Worm (Caenorhabditis elegans) whole organism, L4 larva: Measurements from ENCODE around the gene D1086.12.

Source experiments
- F10B5.3 ChIP-seq: sonication (generic microtip); optimal IDR thresholded peaks from 2 replicates; lab custom pipeline; 2016; ENCODE audit warnings: mild to moderate bottlenecking, missing genetic modification characterization, missing compliant biosample characterization
- F44E2.7 ChIP-seq: fragments of 200-800 bp; sonication (Bioruptor generic); IDR thresholded peaks from 2 replicates; pipeline ENCODE4 v2.1.2; 2022; ENCODE audit warnings: missing genetic modification characterization, missing compliant biosample characterization
- F49E8.2 ChIP-seq: sonication (generic microtip); optimal IDR thresholded peaks from 2 replicates; lab custom pipeline; 2016; ENCODE audit warnings: missing compliant biosample characterization, mild to moderate bottlenecking, missing genetic modification characterization, borderline replicate concordance
- T20F7.1 ChIP-seq: fragments of 200-800 bp; sonication (Bioruptor generic); optimal IDR thresholded peaks from 2 replicates; lab custom pipeline; 2018; ENCODE audit warnings: mild to moderate bottlenecking, missing genetic modification characterization, missing compliant biosample characterization
- T26A8.4 ChIP-seq: fragments of 200-800 bp; sonication (Bioruptor generic); IDR thresholded peaks from 2 replicates; pipeline ENCODE4 v1.3.6; 2022; ENCODE audit warnings: missing genetic modification characterization, missing compliant biosample characterization
- Y48G9A.11 ChIP-seq: fragments of 200-800 bp; sonication (Bioruptor generic); IDR thresholded peaks from 2 replicates; pipeline ENCODE4 v1.3.6; 2022; ENCODE audit warnings: missing genetic modification reagents, missing genetic modification characterization, missing compliant biosample characterization
- aly-2 ChIP-seq: sonication (generic microtip); optimal IDR thresholded peaks from 2 replicates; lab custom pipeline; 2018; ENCODE audit warnings: missing biosample characterization, missing genetic modification characterization
- ama-1 ChIP-seq: fragments of 150-350 bp; optimal IDR thresholded peaks from 2 replicates; lab custom pipeline; 2014; ENCODE audit warnings: inconsistent platforms, mixed read lengths
- arid-1 ChIP-seq: fragments of 200-800 bp; sonication (Bioruptor generic); conservative IDR thresholded peaks from 2 replicates; pipeline ENCODE4 v1.3.6; 2022; ENCODE audit warnings: missing genetic modification reagents, missing genetic modification characterization, missing compliant biosample characterization
- daf-12 ChIP-seq: fragments of 150-350 bp; optimal IDR thresholded peaks from 2 replicates; lab custom pipeline; 2014; ENCODE audit warnings: missing biosample characterization, missing genetic modification reagents, missing genetic modification characterization
- daf-16 ChIP-seq, 3 experiments: sonication (generic microtip); optimal IDR thresholded peaks; 2 replicates each; lab custom pipeline; 2016 to 2017; ENCODE audit warnings: missing genetic modification characterization in 3 of 3, missing genetic modification reagents in 3 of 3, mild to moderate bottlenecking in 2 of 3, missing compliant biosample characterization in 2 of 3, missing biosample characterization in 1 of 3, moderate library complexity in 1 of 3
- daf-19 ChIP-seq: fragments of 200-800 bp; sonication (Bioruptor generic); conservative IDR thresholded peaks from 2 replicates; pipeline ENCODE4 v1.3.6; 2022; ENCODE audit warnings: missing genetic modification characterization, missing compliant biosample characterization
- duxl-1 ChIP-seq: sonication (generic microtip); optimal IDR thresholded peaks from 2 replicates; lab custom pipeline; 2016; ENCODE audit warnings: mild to moderate bottlenecking, missing genetic modification characterization, moderate library complexity, missing compliant biosample characterization; ENCODE audit not compliant: poor library complexity
- hlh-11 ChIP-seq: fragments of 200-800 bp; sonication (Bioruptor generic); optimal IDR thresholded peaks from 2 replicates; lab custom pipeline; 2018; ENCODE audit warnings: mild to moderate bottlenecking, missing genetic modification characterization, missing compliant biosample characterization
- hlh-30 ChIP-seq: sonication (generic microtip); optimal IDR thresholded peaks from 2 replicates; lab custom pipeline; 2017; ENCODE audit warnings: antibody characterized with exemption, mild to moderate bottlenecking, missing genetic modification characterization, missing compliant biosample characterization; ENCODE audit not compliant: insufficient read depth
- hmg-1.1 ChIP-seq: fragments of 200-800 bp; sonication (Bioruptor generic); IDR thresholded peaks from 2 replicates; pipeline ENCODE4 v1.3.6; 2022; ENCODE audit warnings: missing genetic modification reagents, missing genetic modification characterization, missing compliant biosample characterization
- lin-1 ChIP-seq: fragments of 200-800 bp; sonication (Bioruptor generic); IDR thresholded peaks from 2 replicates; pipeline ENCODE4 v1.3.6; 2022; ENCODE audit warnings: missing genetic modification reagents, missing genetic modification characterization, missing compliant biosample characterization
- lin-13 ChIP-seq: fragments of 150-350 bp; optimal IDR thresholded peaks from 2 replicates; lab custom pipeline; 2014; ENCODE audit warnings: missing biosample characterization, missing genetic modification reagents, missing genetic modification characterization
- lin-15B ChIP-seq: fragments of 150-350 bp; sonication (generic microtip); optimal IDR thresholded peaks from 3 replicates; lab custom pipeline; 2014; ENCODE audit warnings: missing biosample characterization, missing genetic modification characterization
- lin-38 ChIP-seq: fragments of 200-800 bp; sonication (Bioruptor generic); IDR thresholded peaks from 2 replicates; pipeline ENCODE4 v1.3.6; 2022; ENCODE audit warnings: missing genetic modification reagents, missing genetic modification characterization, missing compliant biosample characterization
- lir-3 ChIP-seq: sonication (generic microtip); optimal IDR thresholded peaks from 2 replicates; lab custom pipeline; 2016; ENCODE audit warnings: mild to moderate bottlenecking, missing genetic modification characterization, missing compliant biosample characterization
- lsy-2 ChIP-seq, 2 experiments: fragments of 150-350 bp in 1 of 2; sonication (generic microtip) in 1 of 2; optimal IDR thresholded peaks; 2 replicates each; lab custom pipeline; 2014 to 2017; ENCODE audit warnings: missing biosample characterization in 2 of 2, missing genetic modification characterization in 2 of 2
- mes-2 ChIP-seq: sonication (generic microtip); optimal IDR thresholded peaks from 2 replicates; lab custom pipeline; 2016; ENCODE audit warnings: missing genotype, mild to moderate bottlenecking, missing genetic modification characterization, missing compliant biosample characterization; ENCODE audit not compliant: poor library complexity, severe bottlenecking
- mxl-2 ChIP-seq: fragments of 200-800 bp; sonication (Bioruptor generic); conservative IDR thresholded peaks from 2 replicates; pipeline ENCODE4 v1.3.6; 2022; ENCODE audit warnings: missing genetic modification reagents, missing genetic modification characterization, missing compliant biosample characterization
- nhr-102 ChIP-seq: sonication (generic microtip); optimal IDR thresholded peaks from 2 replicates; lab custom pipeline; 2016; ENCODE audit warnings: mild to moderate bottlenecking, missing genetic modification characterization, moderate library complexity, missing compliant biosample characterization
- nhr-48 ChIP-seq: sonication (generic microtip); optimal IDR thresholded peaks from 2 replicates; lab custom pipeline; 2016; ENCODE audit warnings: mild to moderate bottlenecking, missing genetic modification characterization, missing compliant biosample characterization
- nhr-6 ChIP-seq: fragments of 150-350 bp; optimal IDR thresholded peaks from 2 replicates; lab custom pipeline; 2014; ENCODE audit warnings: missing biosample characterization, missing genetic modification characterization
- pha-4 ChIP-seq, 2 experiments: fragments of 150-350 bp in 1 of 2; fragments of 200-800 bp in 1 of 2; sonication (Bioruptor generic) in 1 of 2; IDR thresholded peaks in 1 of 2; optimal IDR thresholded peaks in 1 of 2; 2 replicates each; pipeline versions ENCODE4 v1.3.6 to Lab custom; 2014 to 2022; ENCODE audit warnings: missing genetic modification characterization in 2 of 2, missing genetic modification reagents in 2 of 2, missing biosample characterization in 1 of 2, missing compliant biosample characterization in 1 of 2
- php-3 ChIP-seq: fragments of 200-800 bp; sonication (Bioruptor generic); IDR thresholded peaks from 2 replicates; pipeline ENCODE4 v1.3.6; 2022; ENCODE audit warnings: missing genetic modification reagents, missing genetic modification characterization, missing compliant biosample characterization
- rbr-2 ChIP-seq: sonication (generic microtip); optimal IDR thresholded peaks from 2 replicates; lab custom pipeline; 2016; ENCODE audit warnings: missing genotype, missing genetic modification characterization, missing compliant biosample characterization
- skn-1 ChIP-seq: fragments of 150-350 bp; optimal IDR thresholded peaks from 2 replicates; lab custom pipeline; 2014; ENCODE audit warnings: missing biosample characterization, missing genetic modification characterization
- snpc-1.2 ChIP-seq: fragments of 200-800 bp; sonication (Bioruptor generic); IDR thresholded peaks from 2 replicates; pipeline ENCODE4 v1.3.6; 2022; ENCODE audit warnings: missing genetic modification reagents, missing genetic modification characterization, missing compliant biosample characterization
- snpc-4 ChIP-seq: fragments of 150-350 bp; optimal IDR thresholded peaks from 2 replicates; lab custom pipeline; 2014; ENCODE audit warnings: missing biosample characterization, missing genetic modification characterization
- unc-62 ChIP-seq, 3 experiments: fragments of 150-350 bp in 1 of 3; sonication (generic microtip); optimal IDR thresholded peaks in 2 of 3; peaks in 1 of 3; 1 replicate in 1 of 3; 2 replicates in 2 of 3; lab custom pipeline; 2014 to 2017; ENCODE audit warnings: missing biosample characterization in 3 of 3, missing genetic modification characterization in 3 of 3, missing genetic modification reagents in 3 of 3, missing genotype in 1 of 3
- vab-7 ChIP-seq: fragments of 200-800 bp; sonication (Bioruptor generic); IDR thresholded peaks from 2 replicates; pipeline ENCODE4 v1.3.6; 2022; ENCODE audit warnings: missing genetic modification reagents, missing genetic modification characterization, missing compliant biosample characterization

Gene D1086.12

DNA sequence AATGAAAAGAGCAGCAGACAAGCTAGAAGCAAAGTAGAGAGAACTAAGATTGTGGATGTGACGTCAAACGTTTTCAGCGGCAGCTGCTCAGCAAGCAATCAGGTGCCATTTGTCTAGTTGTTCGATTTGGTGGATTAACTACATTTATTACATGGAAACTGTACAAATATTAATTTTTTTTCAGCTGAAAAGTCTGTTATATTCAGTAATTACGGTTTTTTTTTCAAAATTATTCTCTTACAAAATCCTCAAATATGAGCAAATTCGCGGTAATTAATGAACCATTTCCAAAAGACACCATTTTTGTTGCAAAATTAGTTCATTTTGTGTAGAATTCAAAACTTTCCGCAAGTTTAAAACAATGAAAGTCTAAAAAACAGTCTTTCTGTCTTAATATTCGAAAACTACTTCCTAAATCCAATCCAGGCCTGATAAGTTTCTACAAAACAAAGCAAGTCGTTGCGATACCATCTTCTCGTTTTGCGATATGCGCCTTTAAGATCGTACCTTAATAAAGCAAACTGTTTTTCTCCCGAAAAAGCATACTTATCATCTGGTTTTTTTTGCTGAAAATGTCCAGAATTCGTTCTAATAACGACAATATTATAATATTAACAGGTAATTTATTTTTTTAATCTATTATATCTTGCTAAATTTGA is 10.5 kb upstream of the D1086.12 start, which contains the start of the genes D1086.5 and him-5:
Gene D1086.5 (minus strand): TSS at position 51 of the 659 bp plus-strand sequence.
Gene him-5 (plus strand): TSS at position 118 of the 659 bp plus-strand sequence.
- TF ChIP-seq mxl-2 (GFP tag; lab: Robert Waterston, UW) (no peak), pha-4 (GFP tag; IDR thresholded peaks at IDR 0.05; lab: Robert Waterston, UW) (no peak), pha-4 (tag; optimal IDR thresholded peaks at IDR 0.05; lab: Kevin White, UChicago) (no peak), unc-62 (GFP tag; optimal IDR thresholded peaks at IDR 0.05 in 1 of 2; lab: Kevin White, UChicago) (peak in 1 of 2 experiments; percentile 57), unc-62 (tag; optimal IDR thresholded peaks at IDR 0.05; lab: Kevin White, UChicago) (no peak)

DNA sequence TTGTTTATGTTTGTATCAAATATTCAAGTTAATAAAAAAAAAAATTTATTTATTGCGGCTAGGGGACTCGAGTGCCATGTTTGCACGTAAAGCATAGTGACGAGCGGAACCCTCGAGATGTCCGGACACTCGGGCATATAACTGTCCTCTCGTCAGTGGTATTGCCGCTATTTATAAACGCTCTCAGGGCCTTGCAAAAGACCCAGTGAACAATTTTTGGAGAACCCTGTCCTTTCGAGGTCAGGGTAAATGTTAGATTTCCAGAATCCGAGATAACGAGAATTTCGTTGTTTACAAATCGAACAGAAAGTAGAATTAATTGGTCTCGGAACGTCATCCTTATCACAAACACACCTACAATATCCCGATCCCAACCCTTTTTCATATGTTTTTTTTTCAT is 8.6 kb upstream of the D1086.12 start, which contains the start of gene D1086.3:
Gene D1086.3 (plus strand): TSS at position 390 of the 400 bp plus-strand sequence.
- no peak for TF ChIP-seq nhr-48
- TF ChIP-seq ama-1: peak; percentile 97
- TF ChIP-seq Y48G9A.11 (GFP tag; lab: Robert Waterston, UW): peak; percentile 56; the same call in 1 of the 2 replicates
- 0 out of 2 replicates have a peak, but pooled peaks have one; percentile 42 for TF ChIP-seq lin-1 (GFP tag; lab: Robert Waterston, UW)
- TF ChIP-seq rbr-2 (tag; lab: Kevin White, UChicago): peak; percentile 19
- peak; percentile 11 for TF ChIP-seq nhr-102 (tag; lab: Kevin White, UChicago)
- TF ChIP-seq hmg-1.1: 0 out of 2 replicates have a peak, but pooled peaks have one; percentile 23
- TF ChIP-seq lin-13 (GFP tag; lab: Kevin White, UChicago): peak; percentile 23
- peak; percentile 62 for TF ChIP-seq T26A8.4 (GFP tag; lab: Robert Waterston, UW)
- TF ChIP-seq lin-15B: no peak
- peak; percentile 57; the same call in 1 of the 2 replicates for TF ChIP-seq arid-1 (GFP tag; lab: Robert Waterston, UW)
- TF ChIP-seq lsy-2 (tag; optimal IDR thresholded peaks at IDR 0.05; lab: Kevin White, UChicago): peak in 1 of 2 experiments; percentile 37
- peak; percentile 74 for TF ChIP-seq mes-2 (tag; lab: Kevin White, UChicago)
- TF ChIP-seq nhr-6 (tag; lab: Kevin White, UChicago): no peak
- peak; percentile 73; the same call in 1 of the 2 replicates for TF ChIP-seq snpc-1.2 (GFP tag; lab: Robert Waterston, UW)
- TF ChIP-seq vab-7 (GFP tag; lab: Robert Waterston, UW): no peak
- TF ChIP-seq aly-2: no peak
- TF ChIP-seq php-3: 0 out of 2 replicates have a peak, but pooled peaks have one; percentile 20
- peak; percentile 62 for TF ChIP-seq F10B5.3 (tag; lab: Kevin White, UChicago)
- TF ChIP-seq daf-12 (tag; lab: Kevin White, UChicago): no peak
- TF ChIP-seq duxl-1 (tag; lab: Kevin White, UChicago): peak; percentile 14
- TF ChIP-seq F49E8.2: peak; percentile 85
- TF ChIP-seq hlh-11: peak; percentile 30
- 0 out of 2 replicates have a peak, but pooled peaks have one; percentile 39 for TF ChIP-seq pha-4 (GFP tag; IDR thresholded peaks at IDR 0.05; lab: Robert Waterston, UW)
- no peak for TF ChIP-seq pha-4 (tag; optimal IDR thresholded peaks at IDR 0.05; lab: Kevin White, UChicago)
- TF ChIP-seq lin-38: peak; percentile 73; the same call in 1 of the 2 replicates
- no peak for TF ChIP-seq F44E2.7 (GFP tag; lab: Robert Waterston, UW)
- TF ChIP-seq lir-3 (tag; lab: Kevin White, UChicago): no peak
- no peak for TF ChIP-seq T20F7.1
- peak; percentile 88 for TF ChIP-seq snpc-4 (tag; lab: Kevin White, UChicago)
- TF ChIP-seq daf-19 (GFP tag; lab: Robert Waterston, UW): 0 out of 2 replicates have a peak, but pooled peaks have one; percentile 46
- peak; percentile 36 to 76 for TF ChIP-seq daf-16 (GFP tag; optimal IDR thresholded peaks at IDR 0.05; lab: Kevin White, UChicago)
- TF ChIP-seq daf-16 (tag; optimal IDR thresholded peaks at IDR 0.05; lab: Kevin White, UChicago): peak; percentile 55
- TF ChIP-seq hlh-30 (tag; lab: Kevin White, UChicago): peak; percentile 38
- TF ChIP-seq skn-1 (tag; lab: Kevin White, UChicago): no peak
